Worm (Caenorhabditis elegans) whole organism, midembryonic: Measurements from ENCODE around the gene ZK593.3.

Experiments
- T22C8.4 ChIP-seq: fragments of 200-800 bp; sonication (Bioruptor generic); IDR thresholded peaks from 2 replicates; pipeline ENCODE4 v1.3.6; 2022; ENCODE audit warnings: missing genetic modification characterization, missing compliant biosample characterization
- cog-1 ChIP-seq: sonication (generic microtip); optimal IDR thresholded peaks from 2 replicates; lab custom pipeline; 2016; ENCODE audit warnings: missing genetic modification characterization, missing compliant biosample characterization
- flt-1 ChIP-seq: fragments of 200-800 bp; sonication (Bioruptor generic); IDR thresholded peaks from 2 replicates; pipeline ENCODE4 v1.3.6; 2022; ENCODE audit warnings: missing genetic modification characterization, missing compliant biosample characterization
- klf-2 ChIP-seq: fragments of 200-800 bp; sonication (Bioruptor generic); conservative IDR thresholded peaks from 2 replicates; pipeline ENCODE4 v1.3.6; 2022; ENCODE audit warnings: missing genetic modification reagents, missing genetic modification characterization, missing compliant biosample characterization
- med-1 ChIP-seq: sonication (generic microtip); optimal IDR thresholded peaks from 2 replicates; lab custom pipeline; 2017; ENCODE audit warnings: missing genetic modification characterization, mild to moderate bottlenecking, missing compliant biosample characterization, antibody characterized with exemption, missing genetic modification reagents; ENCODE audit not compliant: insufficient read depth
- ref-1 ChIP-seq: fragments of 200-800 bp; sonication (Bioruptor generic); conservative IDR thresholded peaks from 2 replicates; pipeline ENCODE4 v1.3.6; 2022; ENCODE audit warnings: missing genetic modification reagents, missing genetic modification characterization, missing compliant biosample characterization
- tab-1 ChIP-seq: fragments of 200-800 bp; sonication (Bioruptor generic); IDR thresholded peaks from 2 replicates; pipeline ENCODE4 v1.3.6; 2022; ENCODE audit warnings: missing genetic modification characterization, missing compliant biosample characterization
- ztf-23 ChIP-seq: fragments of 200-800 bp; sonication (Bioruptor generic); IDR thresholded peaks from 2 replicates; pipeline ENCODE4 v1.3.6; 2022; ENCODE audit warnings: missing genetic modification reagents, missing genetic modification characterization, missing compliant biosample characterization
- ztf-29 ChIP-seq: fragments of 200-800 bp; sonication (Bioruptor generic); IDR thresholded peaks from 2 replicates; pipeline ENCODE4 v1.3.6; 2022; ENCODE audit warnings: missing genetic modification reagents, missing genetic modification characterization, missing compliant biosample characterization

ZK593.3 gene

ce11 chrIV:10900083-10900482 is 15.4 kb upstream of the ZK593.3 start, which contains the start of gene srlf-30:
Gene srlf-30, plus strand, starts transcription at chrIV:10900383.
- TF ChIP-seq flt-1 (GFP tag; lab: Robert Waterston, UW) (no peak), T22C8.4 (GFP tag; lab: Robert Waterston, UW) (no peak), med-1 (GFP tag; lab: Kevin White, UChicago) (no peak), cog-1 (tag; lab: Kevin White, UChicago) (no peak)

- TF ChIP-seq cog-1 (tag; lab: Kevin White, UChicago), result no peak
- TF ChIP-seq ztf-23, result no peak
- no peak for TF ChIP-seq klf-2 (GFP tag; lab: Robert Waterston, UW)
- no peak for TF ChIP-seq flt-1 (GFP tag; lab: Robert Waterston, UW)
- no peak for TF ChIP-seq T22C8.4 (GFP tag; lab: Robert Waterston, UW)
- no peak for TF ChIP-seq ztf-29 (GFP tag; lab: Robert Waterston, UW)
- TF ChIP-seq ref-1 (GFP tag; lab: Robert Waterston, UW), result no peak
- TF ChIP-seq tab-1 (GFP tag; lab: Robert Waterston, UW), result no peak
- TF ChIP-seq med-1 (GFP tag; lab: Kevin White, UChicago), result no peak
These were observed 13.0 kb upstream of the ZK593.3 start for ce11 chrIV:10902476-10902875.

DNA sequence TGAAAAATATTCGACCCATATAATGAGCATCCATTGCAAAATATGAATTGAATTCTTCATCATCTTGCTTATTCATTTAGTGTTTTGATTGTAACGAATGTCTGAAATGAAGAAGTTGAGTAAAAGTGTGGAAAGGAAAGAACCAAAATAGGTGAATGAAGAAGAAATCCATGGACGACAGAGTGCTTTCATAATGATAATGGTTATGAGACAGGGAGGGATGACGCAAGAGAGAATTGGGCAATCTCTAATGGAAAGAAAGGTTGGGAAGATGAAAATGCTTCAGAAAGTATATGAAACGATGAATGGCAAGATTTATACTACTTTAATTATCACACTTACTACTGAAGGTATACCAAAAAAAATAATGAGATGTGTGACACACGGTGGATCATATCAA is 11.2 kb upstream of the ZK593.3 start, which contains the start of gene ZK596.3:
Gene ZK596.3 (minus strand): TSS at position 101 of the 400 bp plus-strand sequence.
- TF ChIP-seq flt-1 (GFP tag; lab: Robert Waterston, UW), result no peak
- no peak for TF ChIP-seq ztf-23
- no peak for TF ChIP-seq klf-2 (GFP tag; lab: Robert Waterston, UW)
- no peak for TF ChIP-seq ref-1 (GFP tag; lab: Robert Waterston, UW)
- TF ChIP-seq ztf-29 (GFP tag; lab: Robert Waterston, UW), result no peak
- no peak for TF ChIP-seq tab-1 (GFP tag; lab: Robert Waterston, UW)
- TF ChIP-seq med-1 (GFP tag; lab: Kevin White, UChicago), result no peak
- no peak for TF ChIP-seq T22C8.4 (GFP tag; lab: Robert Waterston, UW)
- TF ChIP-seq cog-1 (tag; lab: Kevin White, UChicago), result no peak

DNA sequence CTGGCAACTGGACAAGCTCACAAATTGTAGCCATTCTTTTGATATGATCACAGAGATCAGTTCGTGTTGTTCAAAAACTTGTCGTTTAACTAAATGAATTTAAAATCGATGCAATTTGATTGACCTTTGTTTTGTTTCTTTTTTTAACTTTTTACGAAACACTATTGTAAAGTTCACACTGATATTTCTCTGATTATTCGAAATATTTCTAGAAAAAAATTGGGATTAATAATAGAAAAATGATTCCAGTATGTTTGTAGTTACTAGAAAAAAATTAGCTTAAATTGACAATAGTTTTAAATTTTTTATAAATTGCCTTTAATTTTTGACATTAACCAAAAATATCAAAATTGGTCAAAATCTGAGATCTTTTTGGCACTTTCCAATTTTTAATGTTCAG is 6.3 kb upstream of the ZK593.3 start, which contains the start of gene ZK596.2:
Gene ZK596.2 (minus strand): TSS at position 101 of the 400 bp plus-strand sequence.
- TF ChIP-seq ztf-23, result no peak
- TF ChIP-seq ztf-29 (GFP tag; lab: Robert Waterston, UW), result no peak
- no peak for TF ChIP-seq klf-2 (GFP tag; lab: Robert Waterston, UW)
- no peak for TF ChIP-seq ref-1 (GFP tag; lab: Robert Waterston, UW)
- no peak for TF ChIP-seq tab-1 (GFP tag; lab: Robert Waterston, UW)
- no peak for TF ChIP-seq med-1 (GFP tag; lab: Kevin White, UChicago)

- TF ChIP-seq tab-1 (GFP tag; lab: Robert Waterston, UW) (no peak), med-1 (GFP tag; lab: Kevin White, UChicago) (no peak), ztf-23 (no peak), klf-2 (GFP tag; lab: Robert Waterston, UW) (no peak), ztf-29 (GFP tag; lab: Robert Waterston, UW) (no peak), flt-1 (GFP tag; lab: Robert Waterston, UW) (no peak), T22C8.4 (GFP tag; lab: Robert Waterston, UW) (no peak), cog-1 (tag; lab: Kevin White, UChicago) (no peak), ref-1 (GFP tag; lab: Robert Waterston, UW) (no peak)
These were observed 5.8 kb upstream of the ZK593.3 start, which contains the start of gene pyk-2 for ce11 chrIV:10909708-10910107. Gene pyk-2, plus strand, starts transcription at chrIV:10909913.

DNA sequence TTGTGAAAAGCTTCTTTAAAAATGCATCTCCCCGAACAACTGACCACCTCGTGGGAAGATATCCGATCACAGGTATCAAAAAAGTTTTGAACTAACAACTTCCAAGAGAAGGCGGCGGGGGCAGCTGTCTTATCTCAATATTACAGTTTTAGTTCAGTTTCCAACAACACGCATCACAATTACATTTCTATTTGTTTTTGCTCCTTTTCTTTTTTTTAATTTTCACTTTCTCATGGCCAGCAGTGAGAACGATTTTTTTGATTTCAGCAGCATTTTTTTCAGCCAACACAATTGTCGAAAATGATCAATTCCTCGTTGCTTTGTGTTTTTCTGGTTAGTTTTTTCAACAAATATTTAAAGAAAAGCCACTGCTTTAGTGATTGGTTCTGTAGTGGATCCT is 2.4 kb upstream of the ZK593.3 start, which contains the start of gene ZK593.2:
Gene ZK593.2 (plus strand): TSS at position 301 of the 400 bp plus-strand sequence.
- TF ChIP-seq ztf-23 (no peak), ztf-29 (GFP tag; lab: Robert Waterston, UW) (no peak), klf-2 (GFP tag; lab: Robert Waterston, UW) (no peak), ref-1 (GFP tag; lab: Robert Waterston, UW) (no peak), tab-1 (GFP tag; lab: Robert Waterston, UW) (no peak), cog-1 (tag; lab: Kevin White, UChicago) (no peak), T22C8.4 (GFP tag; lab: Robert Waterston, UW) (no peak), med-1 (GFP tag; lab: Kevin White, UChicago) (no peak), flt-1 (GFP tag; lab: Robert Waterston, UW) (no peak)

- TF ChIP-seq ztf-29 (GFP tag; lab: Robert Waterston, UW), result no peak
These were observed 646 bp downstream of the ZK593.3 start for ce11 chrIV:10916134-10916533.

DNA sequence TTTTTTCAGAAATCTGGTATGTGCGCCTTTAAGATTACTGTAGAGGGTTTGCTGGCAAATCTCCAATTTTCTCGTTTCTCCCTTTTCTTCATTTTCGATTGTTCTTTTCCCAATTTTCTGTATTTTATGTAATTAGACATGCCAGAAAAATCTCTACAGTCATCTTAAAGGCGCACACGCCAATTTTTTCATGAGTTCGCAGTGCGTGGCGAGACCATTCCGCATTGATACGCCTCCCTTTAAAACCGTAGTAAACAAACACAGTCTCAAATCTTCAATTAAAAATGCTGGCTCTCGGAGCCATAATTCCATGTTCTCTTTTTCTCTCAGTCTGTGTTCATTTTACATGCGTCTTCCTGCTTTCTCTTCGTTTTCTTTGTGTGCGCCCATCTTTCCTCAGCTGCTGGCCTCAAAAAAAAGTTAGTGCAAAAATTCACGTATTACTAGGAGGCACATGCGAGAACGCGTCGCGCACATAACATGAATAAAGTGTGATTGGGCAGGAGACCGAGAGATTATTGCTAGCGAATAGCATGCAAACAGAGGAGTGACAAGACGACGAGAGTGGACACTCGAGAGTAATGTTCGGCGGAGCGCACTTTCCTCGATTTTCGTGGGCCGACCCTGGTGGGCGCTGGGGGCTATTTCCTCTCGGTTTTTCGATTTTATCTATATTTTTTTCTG is 3.5 kb downstream of the ZK593.3 start:
- TF ChIP-seq flt-1 (GFP tag; lab: Robert Waterston, UW) (peak; percentile 50; the same call in 1 of the 2 replicates), ref-1 (GFP tag; lab: Robert Waterston, UW) (no peak), cog-1 (tag; lab: Kevin White, UChicago) (peak; percentile 39), med-1 (GFP tag; lab: Kevin White, UChicago) (no peak)

- TF ChIP-seq ztf-29 (GFP tag; lab: Robert Waterston, UW) (no peak), T22C8.4 (GFP tag; lab: Robert Waterston, UW) (no peak), ztf-23 (no peak), med-1 (GFP tag; lab: Kevin White, UChicago) (no peak)
These were observed 4.3 kb downstream of the ZK593.3 start, which contains the start of gene rbr-2 for ce11 chrIV:10919770-10920169. Gene rbr-2, plus strand, starts transcription at chrIV:10920070.
